Fruit fly (Drosophila melanogaster) whole organism, embryonic: ENCODE data around the gene Naam.

Experiments
- Atf-2 ChIP-seq: fragments of 200-800 bp; sonication (Bioruptor generic); optimal IDR thresholded peaks from 2 replicates; lab custom pipeline; 2016; ENCODE audit warnings: missing biosample characterization, missing genetic modification characterization
- Atf6 ChIP-seq: fragments of 200-800 bp; sonication (Bioruptor generic); IDR thresholded peaks from 2 replicates; pipeline ENCODE4 v1.3.6; 2022; ENCODE audit warnings: missing biosample characterization, missing genetic modification characterization
- Bteb2 ChIP-seq: fragments of 200-800 bp; sonication (Bioruptor generic); optimal IDR thresholded peaks from 2 replicates; lab custom pipeline; 2016; ENCODE audit warnings: missing biosample characterization, missing genetic modification characterization
- C15 ChIP-seq: fragments of 200-800 bp; sonication (Bioruptor generic); IDR thresholded peaks from 3 replicates; pipeline ENCODE4 v1.3.6; 2022; ENCODE audit warnings: missing biosample characterization, missing genetic modification characterization
- CG11456 ChIP-seq: fragments of 200-800 bp; sonication (Bioruptor generic); IDR thresholded peaks from 3 replicates; pipeline ENCODE4 v1.3.6; 2022; ENCODE audit warnings: missing biosample characterization, missing genetic modification characterization
- CG17359 ChIP-seq: fragments of 200-800 bp; sonication (Bioruptor generic); optimal IDR thresholded peaks from 3 replicates; lab custom pipeline; 2018; ENCODE audit warnings: missing biosample characterization, mild to moderate bottlenecking, missing genetic modification characterization, moderate library complexity
- CG2678 ChIP-seq: fragments of 200-800 bp; sonication (Bioruptor generic); optimal IDR thresholded peaks from 3 replicates; lab custom pipeline; 2019; ENCODE audit warnings: missing biosample characterization, mild to moderate bottlenecking, missing genetic modification characterization, moderate library complexity
- CG31388 ChIP-seq: fragments of 200-800 bp; sonication (Bioruptor generic); optimal IDR thresholded peaks from 2 replicates; lab custom pipeline; 2016; ENCODE audit warnings: missing biosample characterization, missing genetic modification characterization
- CG31441 ChIP-seq: fragments of 200-800 bp; sonication (Bioruptor generic); IDR thresholded peaks from 2 replicates; pipeline ENCODE4 v1.3.6; 2022; ENCODE audit warnings: missing biosample characterization, missing genetic modification characterization
- CG33213 ChIP-seq: fragments of 200-800 bp; sonication (Bioruptor generic); optimal IDR thresholded peaks from 3 replicates; lab custom pipeline; 2016; ENCODE audit warnings: missing biosample characterization, missing genetic modification characterization
- CG5180 ChIP-seq: fragments of 200-800 bp; sonication (Bioruptor generic); optimal IDR thresholded peaks from 3 replicates; lab custom pipeline; 2017; ENCODE audit warnings: missing biosample characterization, missing genetic modification characterization, mild to moderate bottlenecking, moderate library complexity, missing genetic modification reagents
- CG7963 ChIP-seq: fragments of 200-800 bp; sonication (Bioruptor generic); IDR thresholded peaks from 3 replicates; pipeline ENCODE4 v1.3.6; 2022; ENCODE audit warnings: missing biosample characterization, missing genetic modification characterization; ENCODE audit not compliant: partially characterized antibody
- CG8478 ChIP-seq: fragments of >200 bp; optimal IDR thresholded peaks from 2 replicates; lab custom pipeline; 2018
- CG9876 ChIP-seq: fragments of 200-800 bp; sonication (Bioruptor generic); optimal IDR thresholded peaks from 2 replicates; lab custom pipeline; 2016; ENCODE audit warnings: missing biosample characterization, missing genetic modification characterization
- Dp ChIP-seq: fragments of 200-800 bp; sonication (Bioruptor generic); optimal IDR thresholded peaks from 2 replicates; lab custom pipeline; 2018; ENCODE audit warnings: missing biosample characterization, mild to moderate bottlenecking, missing genetic modification characterization, moderate library complexity
- E2f1 ChIP-seq: fragments of 200-800 bp; sonication (Bioruptor generic); IDR thresholded peaks from 2 replicates; pipeline ENCODE4 v1.3.6; 2022; ENCODE audit warnings: missing biosample characterization, missing genetic modification characterization
- ERR ChIP-seq: fragments of 200-800 bp; sonication (Bioruptor generic); optimal IDR thresholded peaks from 2 replicates; lab custom pipeline; 2016; ENCODE audit warnings: missing biosample characterization, missing genetic modification characterization
- Ets65A ChIP-seq: fragments of 200-800 bp; sonication (Bioruptor generic); peaks from one replicate; lab custom pipeline; 2016; ENCODE audit warnings: missing biosample characterization, missing genetic modification characterization
- Fer1 ChIP-seq: fragments of 200-800 bp; sonication (Bioruptor generic); optimal IDR thresholded peaks from 2 replicates; lab custom pipeline; 2017; ENCODE audit warnings: missing biosample characterization, mild to moderate bottlenecking, missing genetic modification characterization
- HLH4C ChIP-seq: fragments of 200-800 bp; sonication (Bioruptor generic); IDR thresholded peaks from 3 replicates; pipeline ENCODE4 v1.3.6; 2022; ENCODE audit warnings: missing biosample characterization, missing genetic modification characterization; ENCODE audit not compliant: partially characterized antibody
- HLHmδ ChIP-seq: fragments of 200-800 bp; sonication (Bioruptor generic); optimal IDR thresholded peaks from 2 replicates; lab custom pipeline; 2018; ENCODE audit warnings: missing biosample characterization, mild to moderate bottlenecking, missing genetic modification characterization, moderate library complexity
- Hmr ChIP-seq: fragments of 200-800 bp; sonication (Bioruptor generic); optimal IDR thresholded peaks from 3 replicates; lab custom pipeline; 2017; ENCODE audit warnings: mild to moderate bottlenecking, missing biosample characterization, missing genetic modification reagents, missing genetic modification characterization
- Hr51 ChIP-seq, 2 experiments: fragments of 200-800 bp; sonication (Bioruptor generic); optimal IDR thresholded peaks; 2 replicates in 1 of 2; 3 replicates in 1 of 2; lab custom pipeline; 2016 to 2018; ENCODE audit warnings: missing biosample characterization in 2 of 2, missing genetic modification characterization in 2 of 2, mild to moderate bottlenecking in 1 of 2, moderate library complexity in 1 of 2
- MBD-R2 ChIP-seq: fragments of 200-800 bp; sonication (Bioruptor generic); IDR thresholded peaks from 2 replicates; pipeline ENCODE4 v1.3.6; 2022; ENCODE audit warnings: missing biosample characterization, missing genetic modification characterization
- Meics ChIP-seq: fragments of 200-800 bp; sonication (Bioruptor generic); optimal IDR thresholded peaks from 2 replicates; lab custom pipeline; 2017; ENCODE audit warnings: missing biosample characterization, mild to moderate bottlenecking, missing genetic modification characterization
- Nf-YA ChIP-seq: fragments of 200-800 bp; sonication (Bioruptor generic); IDR thresholded peaks from 2 replicates; pipeline ENCODE4 v1.3.6; 2022; ENCODE audit warnings: missing biosample characterization, missing genetic modification characterization
- Opbp ChIP-seq: fragments of 200-800 bp; sonication (Bioruptor generic); IDR thresholded peaks from 3 replicates; pipeline ENCODE4 v1.3.6; 2022; ENCODE audit warnings: missing biosample characterization, missing genetic modification characterization; ENCODE audit not compliant: partially characterized antibody
- Trl ChIP-seq, 3 experiments: fragments of >200 bp in 2 of 3; fragments of 200-800 bp in 1 of 3; sonication (Bioruptor generic) in 1 of 3; optimal IDR thresholded peaks; 2 replicates in 1 of 3; 3 replicates in 2 of 3; lab custom pipeline; 2016 to 2017; ENCODE audit warnings: missing biosample characterization in 1 of 3, missing genetic modification characterization in 1 of 3
- ac ChIP-seq: fragments of 200-800 bp; sonication (Bioruptor generic); optimal IDR thresholded peaks from 3 replicates; lab custom pipeline; 2017; ENCODE audit warnings: missing biosample characterization, mild to moderate bottlenecking, missing genetic modification characterization
- bbx ChIP-seq: fragments of 200-800 bp; sonication (Bioruptor generic); IDR thresholded peaks from 2 replicates; pipeline ENCODE4 v1.3.6; 2022; ENCODE audit warnings: missing biosample characterization, missing genetic modification characterization; ENCODE audit not compliant: partially characterized antibody
- caup ChIP-seq: fragments of 200-800 bp; sonication (Bioruptor generic); optimal IDR thresholded peaks from 3 replicates; lab custom pipeline; 2017; ENCODE audit warnings: missing biosample characterization, mild to moderate bottlenecking, missing genetic modification characterization, moderate library complexity; ENCODE audit not compliant: severe bottlenecking
- da ChIP-seq: fragments of 200-800 bp; sonication (Bioruptor generic); optimal IDR thresholded peaks from 2 replicates; lab custom pipeline; 2016; ENCODE audit warnings: missing biosample characterization, missing genetic modification characterization
- dan ChIP-seq: fragments of 200-800 bp; sonication (Bioruptor generic); IDR thresholded peaks from 2 replicates; pipeline ENCODE4 v1.3.6; 2022; ENCODE audit warnings: missing biosample characterization, missing genetic modification characterization
- dati ChIP-seq: fragments of 200-800 bp; sonication (Bioruptor generic); IDR thresholded peaks from 2 replicates; pipeline ENCODE4 v1.3.6; 2022; ENCODE audit warnings: missing biosample characterization, missing genetic modification characterization
- exex ChIP-seq: fragments of 200-800 bp; sonication (Bioruptor generic); optimal IDR thresholded peaks from 4 replicates; lab custom pipeline; 2018; ENCODE audit warnings: missing biosample characterization, mild to moderate bottlenecking, missing genetic modification characterization, moderate library complexity
- fd96Cb ChIP-seq: fragments of 200-800 bp; sonication (Bioruptor generic); optimal IDR thresholded peaks from 2 replicates; lab custom pipeline; 2018; ENCODE audit warnings: missing biosample characterization, mild to moderate bottlenecking, missing genetic modification characterization, moderate library complexity
- fu2 ChIP-seq: fragments of 200-800 bp; sonication (Bioruptor generic); optimal IDR thresholded peaks from 2 replicates; lab custom pipeline; 2016; ENCODE audit warnings: missing biosample characterization, missing genetic modification characterization
- jing ChIP-seq: fragments of 200-800 bp; sonication (Bioruptor generic); optimal IDR thresholded peaks from 2 replicates; lab custom pipeline; 2018; ENCODE audit warnings: missing biosample characterization, mild to moderate bottlenecking, missing genetic modification characterization
- klu ChIP-seq: fragments of 200-800 bp; sonication (Bioruptor generic); IDR thresholded peaks from 2 replicates; pipeline ENCODE4 v1.3.6; 2022; ENCODE audit warnings: missing biosample characterization, missing genetic modification characterization
- luna ChIP-seq: fragments of 200-800 bp; sonication (Bioruptor generic); optimal IDR thresholded peaks from 2 replicates; lab custom pipeline; 2016; ENCODE audit warnings: missing biosample characterization, missing genetic modification characterization
- pb ChIP-seq: fragments of 200-800 bp; sonication (Bioruptor generic); optimal IDR thresholded peaks from 3 replicates; lab custom pipeline; 2016; ENCODE audit warnings: missing biosample characterization, missing genetic modification characterization
- prd ChIP-seq, 3 experiments: fragments of >200 bp in 2 of 3; fragments of 200-800 bp in 1 of 3; sonication (Bioruptor generic) in 1 of 3; optimal IDR thresholded peaks in 2 of 3; IDR thresholded peaks in 1 of 3; 2 replicates in 2 of 3; 3 replicates in 1 of 3; pipeline versions ENCODE4 v1.3.6 to Lab custom; 2017 to 2022; ENCODE audit warnings: missing biosample characterization in 1 of 3, missing genetic modification characterization in 1 of 3
- psq ChIP-seq: fragments of 200-800 bp; sonication (Bioruptor generic); optimal IDR thresholded peaks from 2 replicates; lab custom pipeline; 2017; ENCODE audit warnings: missing biosample characterization, missing genetic modification characterization
- so ChIP-seq: fragments of 200-800 bp; sonication (Bioruptor generic); IDR thresholded peaks from 3 replicates; pipeline ENCODE4 v1.3.6; 2022; ENCODE audit warnings: missing biosample characterization, missing genetic modification characterization
- sqz ChIP-seq: fragments of 200-800 bp; sonication (Bioruptor generic); optimal IDR thresholded peaks from 3 replicates; lab custom pipeline; 2018; ENCODE audit warnings: missing biosample characterization, mild to moderate bottlenecking, missing genetic modification characterization
- tin ChIP-seq: fragments of 200-800 bp; sonication (Bioruptor generic); optimal IDR thresholded peaks from 3 replicates; lab custom pipeline; 2016; ENCODE audit warnings: missing biosample characterization, missing genetic modification characterization
- tna ChIP-seq: fragments of 200-800 bp; sonication (Bioruptor generic); IDR thresholded peaks from 2 replicates; pipeline ENCODE4 v1.3.6; 2022; ENCODE audit warnings: missing biosample characterization, missing genetic modification characterization; ENCODE audit not compliant: partially characterized antibody
- tx ChIP-seq: fragments of 200-800 bp; sonication (Bioruptor generic); optimal IDR thresholded peaks from 2 replicates; lab custom pipeline; 2016; ENCODE audit warnings: missing biosample characterization, missing genetic modification characterization

Naam gene

dm6 chr3R:19703398-19703797, 32.1 kb downstream of the Naam start:
- TF ChIP-seq psq (GFP tag; lab: Kevin White, UChicago) (no peak), CG8478 (lab: Kevin White, UChicago) (peak; percentile 50), HLHmδ (no peak), klu (GFP tag; lab: Robert Waterston, UW) (no peak), Ets65A (peak; percentile 53), luna (no peak), Atf-2 (GFP tag; lab: Kevin White, UChicago) (no peak)

- TF ChIP-seq dan (GFP tag; lab: Robert Waterston, UW) = no peak
- no peak for TF ChIP-seq CG11456 (GFP tag; lab: Robert Waterston, UW)
- no peak for TF ChIP-seq CG9876 (GFP tag; lab: Kevin White, UChicago)
- TF ChIP-seq Nf-YA = no peak
- no peak for TF ChIP-seq Opbp (GFP tag; lab: Robert Waterston, UW)
- no peak for TF ChIP-seq Meics (GFP tag; lab: Kevin White, UChicago)
- no peak for TF ChIP-seq fd96Cb (tag; lab: Kevin White, UChicago)
- TF ChIP-seq sqz (GFP tag; lab: Kevin White, UChicago) = no peak
- no peak for TF ChIP-seq E2f1 (GFP tag; lab: Robert Waterston, UW)
- TF ChIP-seq caup (GFP tag; lab: Kevin White, UChicago) = no peak
- no peak for TF ChIP-seq fu2 (GFP tag; lab: Kevin White, UChicago)
- no peak for TF ChIP-seq tna (GFP tag; lab: Robert Waterston, UW)
- no peak for TF ChIP-seq Atf6
Observed at dm6 chr3R:19715827-19716226, 44.6 kb downstream of the Naam start, which contains the start of gene CG34286. CG34286 (minus strand) TSS chr3R:19715927.

dm6 chr3R:19725584-19725983, 54.3 kb downstream of the Naam start:
- TF ChIP-seq Dp (GFP tag; lab: Kevin White, UChicago) (no peak), CG31388 (GFP tag; lab: Kevin White, UChicago) (no peak), CG17359 (tag; lab: Kevin White, UChicago) (no peak), tx (no peak), C15 (GFP tag; lab: Robert Waterston, UW) (no peak), CG2678 (peak; percentile 16), bbx (GFP tag; lab: Robert Waterston, UW) (no peak), tin (no peak), pb (GFP tag; lab: Kevin White, UChicago) (no peak), dati (GFP tag; lab: Robert Waterston, UW) (no peak), HLH4C (GFP tag; lab: Robert Waterston, UW) (no peak), Trl (optimal IDR thresholded peaks at IDR 0.05; lab: Kevin White, UChicago) (no peak), Trl (GFP tag; optimal IDR thresholded peaks at IDR 0.05; lab: Kevin White, UChicago) (no peak), so (GFP tag; lab: Robert Waterston, UW) (no peak), Hmr (GFP tag; lab: Kevin White, UChicago) (no peak), MBD-R2 (GFP tag; lab: Robert Waterston, UW) (no peak), ac (GFP tag; lab: Kevin White, UChicago) (no peak), Meics (GFP tag; lab: Kevin White, UChicago) (no peak), CG7963 (no peak), Fer1 (GFP tag; lab: Kevin White, UChicago) (peak; percentile 15), ERR (GFP tag; lab: Kevin White, UChicago) (no peak), CG5180 (no peak), jing (GFP tag; lab: Kevin White, UChicago) (no peak), exex (tag; lab: Kevin White, UChicago) (no peak), prd (optimal IDR thresholded peaks at IDR 0.05; lab: Kevin White, UChicago) (no peak), prd (GFP tag; IDR thresholded peaks at IDR 0.05; lab: Robert Waterston, UW) (no peak), Bteb2 (GFP tag; lab: Kevin White, UChicago) (no peak), da (GFP tag; lab: Kevin White, UChicago) (no peak), CG33213 (GFP tag; lab: Kevin White, UChicago) (no peak), Hr51 (GFP tag; optimal IDR thresholded peaks at IDR 0.05; lab: Kevin White, UChicago) (peak in 1 of 2 experiments; percentile 3), CG31441 (no peak)
